Fruit fly (Drosophila melanogaster) whole organism, embryonic: ENCODE results near the gene CheB38b.

Source experiments
- Antp ChIP-seq: fragments of 200-800 bp; sonication (Bioruptor generic); optimal IDR thresholded peaks from 3 replicates; lab custom pipeline; 2016; ENCODE audit warnings: missing biosample characterization, missing genetic modification characterization
- Atf-2 ChIP-seq: fragments of 200-800 bp; sonication (Bioruptor generic); optimal IDR thresholded peaks from 2 replicates; lab custom pipeline; 2016; ENCODE audit warnings: missing biosample characterization, missing genetic modification characterization
- Bteb2 ChIP-seq: fragments of 200-800 bp; sonication (Bioruptor generic); optimal IDR thresholded peaks from 2 replicates; lab custom pipeline; 2016; ENCODE audit warnings: missing biosample characterization, missing genetic modification characterization
- CG1024 ChIP-seq: fragments of 200-800 bp; sonication (Bioruptor generic); IDR thresholded peaks from 2 replicates; pipeline ENCODE4 v1.3.6; 2022; ENCODE audit warnings: missing biosample characterization, missing genetic modification characterization
- CG10321 ChIP-seq: fragments of 200-800 bp; sonication (Bioruptor generic); IDR thresholded peaks from 2 replicates; pipeline ENCODE4 v1.3.6; 2022; ENCODE audit warnings: missing biosample characterization, missing genetic modification characterization
- CG11504 ChIP-seq: fragments of 200-800 bp; sonication (Bioruptor generic); optimal IDR thresholded peaks from 3 replicates; lab custom pipeline; 2019; ENCODE audit warnings: missing biosample characterization, mild to moderate bottlenecking, missing genetic modification characterization, moderate library complexity
- CG11560 ChIP-seq: fragments of 200-800 bp; sonication (Bioruptor generic); IDR thresholded peaks from 3 replicates; pipeline ENCODE4 v1.3.6; 2022; ENCODE audit warnings: missing biosample characterization, missing genetic modification characterization
- CG11695 ChIP-seq: fragments of 200-800 bp; sonication (Bioruptor generic); IDR thresholded peaks from 3 replicates; pipeline ENCODE4 v1.3.6; 2022; ENCODE audit warnings: missing biosample characterization, missing genetic modification characterization
- CG13624 ChIP-seq: fragments of 200-800 bp; sonication (Bioruptor generic); optimal IDR thresholded peaks from 2 replicates; lab custom pipeline; 2016; ENCODE audit warnings: missing biosample characterization, missing genetic modification characterization
- CG14014 ChIP-seq: fragments of 200-800 bp; sonication (Bioruptor generic); IDR thresholded peaks from 2 replicates; pipeline ENCODE4 v1.3.6; 2022; ENCODE audit warnings: missing biosample characterization, missing genetic modification characterization
- CG16815 ChIP-seq: fragments of 200-800 bp; sonication (Bioruptor generic); optimal IDR thresholded peaks from 3 replicates; lab custom pipeline; 2017; ENCODE audit warnings: missing biosample characterization, mild to moderate bottlenecking, missing genetic modification characterization
- CG17385 ChIP-seq: fragments of 200-800 bp; sonication (Bioruptor generic); optimal IDR thresholded peaks from 3 replicates; lab custom pipeline; 2018; ENCODE audit warnings: missing biosample characterization, mild to moderate bottlenecking, missing genetic modification characterization
- CG18599 ChIP-seq: fragments of 200-800 bp; sonication (Bioruptor generic); optimal IDR thresholded peaks from 3 replicates; lab custom pipeline; 2017; ENCODE audit warnings: missing biosample characterization, missing genetic modification characterization, mild to moderate bottlenecking, moderate library complexity, missing genetic modification reagents
- CG3281 ChIP-seq: fragments of 200-800 bp; sonication (Bioruptor generic); optimal IDR thresholded peaks from 3 replicates; lab custom pipeline; 2017; ENCODE audit warnings: missing biosample characterization, mild to moderate bottlenecking, missing genetic modification characterization
- CG3407 ChIP-seq: fragments of 200-800 bp; sonication (Bioruptor generic); optimal IDR thresholded peaks from 2 replicates; lab custom pipeline; 2018; ENCODE audit warnings: missing biosample characterization, mild to moderate bottlenecking, missing genetic modification characterization
- CG4707 ChIP-seq: fragments of 200-800 bp; sonication (Bioruptor generic); optimal IDR thresholded peaks from 2 replicates; lab custom pipeline; 2018; ENCODE audit warnings: missing biosample characterization, mild to moderate bottlenecking, missing genetic modification characterization, moderate library complexity
- CG4854 ChIP-seq: fragments of 200-800 bp; sonication (Bioruptor generic); optimal IDR thresholded peaks from 2 replicates; lab custom pipeline; 2016; ENCODE audit warnings: missing biosample characterization, missing genetic modification characterization, inconsistent platforms
- CG6765 ChIP-seq: fragments of 200-800 bp; sonication (Bioruptor generic); optimal IDR thresholded peaks from 3 replicates; lab custom pipeline; 2017; ENCODE audit warnings: missing biosample characterization, mild to moderate bottlenecking, missing genetic modification characterization
- CG7271 ChIP-seq: fragments of 200-800 bp; sonication (Bioruptor generic); optimal IDR thresholded peaks from 2 replicates; lab custom pipeline; 2018; ENCODE audit warnings: missing biosample characterization, mild to moderate bottlenecking, missing genetic modification characterization, moderate library complexity
- CG7839 ChIP-seq: fragments of 200-800 bp; sonication (Bioruptor generic); optimal IDR thresholded peaks from 3 replicates; lab custom pipeline; 2018; ENCODE audit warnings: missing biosample characterization, mild to moderate bottlenecking, missing genetic modification characterization, moderate library complexity
- CG9797 ChIP-seq: fragments of 200-800 bp; sonication (Bioruptor generic); optimal IDR thresholded peaks from 3 replicates; lab custom pipeline; 2018; ENCODE audit warnings: missing biosample characterization, mild to moderate bottlenecking, missing genetic modification characterization
- Camta ChIP-seq: fragments of 200-800 bp; sonication (Bioruptor generic); optimal IDR thresholded peaks from 2 replicates; lab custom pipeline; 2016; ENCODE audit warnings: missing biosample characterization, missing genetic modification characterization
- D19A ChIP-seq: fragments of 200-800 bp; optimal IDR thresholded peaks from 3 replicates; lab custom pipeline; 2019; ENCODE audit warnings: missing biosample characterization, mild to moderate bottlenecking, missing genetic modification characterization, moderate library complexity
- Deaf1 ChIP-seq: fragments of 200-800 bp; optimal IDR thresholded peaks from 3 replicates; lab custom pipeline; 2019; ENCODE audit warnings: missing biosample characterization, mild to moderate bottlenecking, missing genetic modification characterization, moderate library complexity
- Drgx ChIP-seq: fragments of 200-800 bp; sonication (Bioruptor generic); IDR thresholded peaks from 2 replicates; pipeline ENCODE4 v1.3.6; 2022; ENCODE audit warnings: missing biosample characterization, missing genetic modification characterization
- E2f2 ChIP-seq: fragments of 200-800 bp; sonication (Bioruptor generic); IDR thresholded peaks from 2 replicates; pipeline ENCODE4 v1.3.6; 2022; ENCODE audit warnings: missing biosample characterization, missing genetic modification characterization
- Ets65A ChIP-seq: fragments of 200-800 bp; sonication (Bioruptor generic); peaks from one replicate; lab custom pipeline; 2016; ENCODE audit warnings: missing biosample characterization, missing genetic modification characterization
- Hmr ChIP-seq: fragments of 200-800 bp; sonication (Bioruptor generic); optimal IDR thresholded peaks from 3 replicates; lab custom pipeline; 2017; ENCODE audit warnings: mild to moderate bottlenecking, missing biosample characterization, missing genetic modification reagents, missing genetic modification characterization
- Med ChIP-seq: fragments of 200-800 bp; sonication (Bioruptor generic); peaks from one replicate; lab custom pipeline; 2016; ENCODE audit warnings: missing biosample characterization, missing genetic modification characterization, mild to moderate bottlenecking, inconsistent platforms, moderate library complexity
- PHDP ChIP-seq: fragments of 200-800 bp; sonication (Bioruptor generic); optimal IDR thresholded peaks from 3 replicates; lab custom pipeline; 2018; ENCODE audit warnings: missing biosample characterization, mild to moderate bottlenecking, missing genetic modification characterization, moderate library complexity
- Ravus ChIP-seq: fragments of 200-800 bp; sonication (Bioruptor generic); IDR thresholded peaks from 2 replicates; pipeline ENCODE4 v1.3.6; 2022; ENCODE audit warnings: missing biosample characterization, missing genetic modification characterization
- Sox100B ChIP-seq: fragments of 200-800 bp; sonication (Bioruptor generic); optimal IDR thresholded peaks from 3 replicates; lab custom pipeline; 2018; ENCODE audit warnings: missing biosample characterization, mild to moderate bottlenecking, missing genetic modification characterization
- Trl ChIP-seq, 3 experiments: fragments of >200 bp in 2 of 3; fragments of 200-800 bp in 1 of 3; sonication (Bioruptor generic) in 1 of 3; optimal IDR thresholded peaks; 2 replicates in 1 of 3; 3 replicates in 2 of 3; lab custom pipeline; 2016 to 2017; ENCODE audit warnings: missing biosample characterization in 1 of 3, missing genetic modification characterization in 1 of 3
- ase ChIP-seq: fragments of 200-800 bp; sonication (Bioruptor generic); IDR thresholded peaks from 3 replicates; pipeline ENCODE4 v1.3.6; 2022; ENCODE audit warnings: missing biosample characterization, missing genetic modification characterization
- bsh ChIP-seq, 2 experiments: fragments of 200-800 bp; sonication (Bioruptor generic); optimal IDR thresholded peaks; 2 replicates each; lab custom pipeline; 2017 to 2018; ENCODE audit warnings: mild to moderate bottlenecking in 2 of 2, missing biosample characterization in 2 of 2, missing genetic modification characterization in 2 of 2, moderate library complexity in 1 of 2
- cas ChIP-seq: fragments of 200-800 bp; sonication (Bioruptor generic); IDR thresholded peaks from 2 replicates; pipeline ENCODE4 v1.3.6; 2022; ENCODE audit warnings: missing biosample characterization, missing genetic modification characterization
- cwo ChIP-seq: fragments of 200-800 bp; sonication (Bioruptor generic); optimal IDR thresholded peaks from 3 replicates; lab custom pipeline; 2017; ENCODE audit warnings: missing biosample characterization, missing genetic modification characterization, mild to moderate bottlenecking, moderate library complexity, missing genetic modification reagents
- danr ChIP-seq: fragments of 200-800 bp; sonication (Bioruptor generic); IDR thresholded peaks from 2 replicates; pipeline ENCODE4 v1.3.6; 2022; ENCODE audit warnings: missing biosample characterization, missing genetic modification characterization
- dysf ChIP-seq: fragments of 200-800 bp; sonication (Bioruptor generic); IDR thresholded peaks from 3 replicates; pipeline ENCODE4 v1.3.6; 2022; ENCODE audit warnings: missing biosample characterization, missing genetic modification characterization
- fru ChIP-seq: fragments of >200 bp; optimal IDR thresholded peaks from 2 replicates; lab custom pipeline; 2017
- grau ChIP-seq: fragments of 200-800 bp; optimal IDR thresholded peaks from 3 replicates; lab custom pipeline; 2019; ENCODE audit warnings: missing biosample characterization, mild to moderate bottlenecking, missing genetic modification characterization, moderate library complexity
- kay ChIP-seq: fragments of 200-800 bp; sonication (Bioruptor generic); optimal IDR thresholded peaks from 2 replicates; lab custom pipeline; 2016; ENCODE audit warnings: missing biosample characterization, missing genetic modification characterization
- pzg ChIP-seq: fragments of 200-800 bp; sonication (Bioruptor generic); optimal IDR thresholded peaks from 3 replicates; lab custom pipeline; 2018; ENCODE audit warnings: missing biosample characterization, mild to moderate bottlenecking, missing genetic modification characterization, moderate library complexity
- ranshi ChIP-seq: fragments of 200-800 bp; sonication (Bioruptor generic); IDR thresholded peaks from 2 replicates; pipeline ENCODE4 v1.3.6; 2022; ENCODE audit warnings: missing biosample characterization, missing genetic modification characterization
- row ChIP-seq: fragments of 200-800 bp; sonication (Bioruptor generic); IDR thresholded peaks from 3 replicates; pipeline ENCODE4 v1.3.6; 2022; ENCODE audit warnings: missing biosample characterization, missing genetic modification characterization
- run ChIP-seq: fragments of 200-800 bp; sonication (Bioruptor generic); optimal IDR thresholded peaks from 3 replicates; lab custom pipeline; 2018; ENCODE audit warnings: missing biosample characterization, mild to moderate bottlenecking, missing genetic modification characterization
- seq ChIP-seq: fragments of 200-800 bp; sonication (Bioruptor generic); IDR thresholded peaks from 2 replicates; pipeline ENCODE4 v1.3.6; 2022; ENCODE audit warnings: missing biosample characterization, missing genetic modification characterization
- sna ChIP-seq: fragments of 200-800 bp; sonication (Bioruptor generic); IDR thresholded peaks from 2 replicates; pipeline ENCODE4 v1.3.6; 2022; ENCODE audit warnings: missing biosample characterization, missing genetic modification characterization; ENCODE audit not compliant: partially characterized antibody
- stwl ChIP-seq: fragments of 200-800 bp; sonication (Bioruptor generic); optimal IDR thresholded peaks from 3 replicates; lab custom pipeline; 2018; ENCODE audit warnings: missing biosample characterization, mild to moderate bottlenecking, missing genetic modification characterization, moderate library complexity
- unpg ChIP-seq: fragments of 200-800 bp; sonication (Bioruptor generic); optimal IDR thresholded peaks from 3 replicates; lab custom pipeline; 2018; ENCODE audit warnings: missing biosample characterization, mild to moderate bottlenecking, missing genetic modification characterization, moderate library complexity
- wor ChIP-seq: fragments of 200-800 bp; sonication (Bioruptor generic); IDR thresholded peaks from 2 replicates; pipeline ENCODE4 v1.3.6; 2022; ENCODE audit warnings: missing biosample characterization, missing genetic modification characterization

Gene CheB38b

dm6 chr2L:20773453-20774054 lies 43.5 kb downstream of the CheB38b start (continued):
- no peak for TF ChIP-seq Ravus (GFP tag; lab: Robert Waterston, UW)
- no peak for TF ChIP-seq stwl
- peak; percentile 18 for TF ChIP-seq CG3281 (GFP tag; lab: Kevin White, UChicago)
- no peak for TF ChIP-seq fru (lab: Kevin White, UChicago)
- TF ChIP-seq seq (GFP tag; lab: Robert Waterston, UW), result no peak
- TF ChIP-seq E2f2, result no peak
- no peak for TF ChIP-seq CG6765 (GFP tag; lab: Kevin White, UChicago)
- TF ChIP-seq CG3407, result no peak
- TF ChIP-seq dysf (GFP tag; lab: Robert Waterston, UW), result no peak
- TF ChIP-seq cas (GFP tag; lab: Robert Waterston, UW), result no peak
- TF ChIP-seq cwo (GFP tag; lab: Kevin White, UChicago), result peak; percentile 23
- TF ChIP-seq Camta (GFP tag; lab: Kevin White, UChicago), result no peak
- no peak for TF ChIP-seq CG11504
- no peak for TF ChIP-seq CG16815 (GFP tag; lab: Kevin White, UChicago)
- no peak for TF ChIP-seq kay (GFP tag; lab: Kevin White, UChicago)
- TF ChIP-seq CG18599 (GFP tag; lab: Kevin White, UChicago), result no peak
- no peak for TF ChIP-seq CG4854 (GFP tag; lab: Kevin White, UChicago)
- no peak for TF ChIP-seq sna (GFP tag; lab: Robert Waterston, UW)
- TF ChIP-seq CG11695 (GFP tag; lab: Robert Waterston, UW), result no peak
- TF ChIP-seq Atf-2 (GFP tag; lab: Kevin White, UChicago), result no peak
- no peak for TF ChIP-seq danr (GFP tag; lab: Robert Waterston, UW)
- TF ChIP-seq CG17385 (GFP tag; lab: Kevin White, UChicago), result no peak
- no peak for TF ChIP-seq CG1024 (GFP tag; lab: Robert Waterston, UW)
- TF ChIP-seq CG7271 (tag; lab: Kevin White, UChicago), result no peak
- no peak for TF ChIP-seq run
- no peak for TF ChIP-seq Hmr (GFP tag; lab: Kevin White, UChicago)
- no peak for TF ChIP-seq Bteb2 (GFP tag; lab: Kevin White, UChicago)
- TF ChIP-seq wor (GFP tag; lab: Robert Waterston, UW), result no peak
- no peak for TF ChIP-seq grau (tag; lab: Kevin White, UChicago)
- TF ChIP-seq Deaf1 (tag; lab: Kevin White, UChicago), result no peak
- no peak; the same call in 1 of the 2 replicates for TF ChIP-seq CG14014 (GFP tag; lab: Robert Waterston, UW)
- TF ChIP-seq CG11560, result no peak
- TF ChIP-seq Drgx (GFP tag; lab: Robert Waterston, UW), result no peak
- no peak for TF ChIP-seq ranshi (GFP tag; lab: Robert Waterston, UW)
- TF ChIP-seq ase, result no peak
- TF ChIP-seq bsh (GFP tag; optimal IDR thresholded peaks at IDR 0.05; lab: Kevin White, UChicago), result peak in 1 of 2 experiments; percentile 6
- peak; percentile 47 for TF ChIP-seq PHDP (tag; lab: Kevin White, UChicago)
- peak; percentile 38 for TF ChIP-seq unpg
- no peak for TF ChIP-seq CG13624 (GFP tag; lab: Kevin White, UChicago)
- no peak for TF ChIP-seq Antp
- TF ChIP-seq CG9797, result no peak
- no peak for TF ChIP-seq CG10321
- no peak for TF ChIP-seq Ets65A (GFP tag; lab: Kevin White, UChicago)
- TF ChIP-seq row (GFP tag; lab: Robert Waterston, UW), result no peak
- TF ChIP-seq Med (GFP tag; lab: Kevin White, UChicago), result peak; percentile 50
- peak; percentile 4 for TF ChIP-seq Sox100B (GFP tag; lab: Kevin White, UChicago)
- TF ChIP-seq CG7839 (tag; lab: Kevin White, UChicago), result peak; percentile 13
- no peak for TF ChIP-seq CG4707
- TF ChIP-seq Trl (optimal IDR thresholded peaks at IDR 0.05; lab: Kevin White, UChicago), result no peak
- TF ChIP-seq Trl (GFP tag; optimal IDR thresholded peaks at IDR 0.05; lab: Kevin White, UChicago), result no peak
- TF ChIP-seq D19A (tag; lab: Kevin White, UChicago), result no peak
- no peak for TF ChIP-seq pzg (GFP tag; lab: Kevin White, UChicago)
